Fruit fly (Drosophila melanogaster) whole organism, embryonic: ENCODE data around the gene UQCR-14L.
A peak's percentile ranks its signal among the peaks of the same experiment; 100 is the strongest.

Experiments
- Adf1 ChIP-seq: fragments of 200-800 bp; sonication (Bioruptor generic); IDR thresholded peaks from 2 replicates; pipeline ENCODE4 v1.3.6; 2022; ENCODE audit warnings: missing biosample characterization, missing genetic modification characterization
- Awh ChIP-seq: fragments of 200-800 bp; sonication (Bioruptor generic); IDR thresholded peaks from 2 replicates; pipeline ENCODE4, ENCODE4 v1.3.6; 2022; ENCODE audit warnings: missing biosample characterization, missing genetic modification characterization
- CG10654 ChIP-seq: fragments of 200-800 bp; sonication (Bioruptor generic); optimal IDR thresholded peaks from 2 replicates; lab custom pipeline; 2016; ENCODE audit warnings: missing biosample characterization, missing genetic modification characterization
- CG10959 ChIP-seq: fragments of 200-800 bp; sonication (Bioruptor generic); IDR thresholded peaks from 2 replicates; pipeline ENCODE4 v1.3.6; 2022; ENCODE audit warnings: missing biosample characterization, missing genetic modification characterization
- CG11560 ChIP-seq: fragments of 200-800 bp; sonication (Bioruptor generic); IDR thresholded peaks from 3 replicates; pipeline ENCODE4 v1.3.6; 2022; ENCODE audit warnings: missing biosample characterization, missing genetic modification characterization
- CG12071 ChIP-seq: fragments of 200-800 bp; sonication (Bioruptor generic); optimal IDR thresholded peaks from 3 replicates; lab custom pipeline; 2018; ENCODE audit warnings: missing biosample characterization, mild to moderate bottlenecking, missing genetic modification characterization
- CG12299 ChIP-seq: fragments of 200-800 bp; sonication (Bioruptor generic); optimal IDR thresholded peaks from 2 replicates; lab custom pipeline; 2018; ENCODE audit warnings: missing biosample characterization, mild to moderate bottlenecking, missing genetic modification characterization
- CG13296 ChIP-seq: fragments of 200-800 bp; sonication (Bioruptor generic); optimal IDR thresholded peaks from 3 replicates; lab custom pipeline; 2018; ENCODE audit warnings: missing biosample characterization, mild to moderate bottlenecking, missing genetic modification characterization
- CG14965 ChIP-seq: fragments of 200-800 bp; sonication (Bioruptor generic); optimal IDR thresholded peaks from 2 replicates; lab custom pipeline; 2016; ENCODE audit warnings: missing biosample characterization, missing genetic modification characterization, borderline replicate concordance
- CG15269 ChIP-seq: fragments of 200-800 bp; sonication (Bioruptor generic); optimal IDR thresholded peaks from 2 replicates; lab custom pipeline; 2018; ENCODE audit warnings: missing biosample characterization, mild to moderate bottlenecking, missing genetic modification characterization, moderate library complexity
- CG16815 ChIP-seq: fragments of 200-800 bp; sonication (Bioruptor generic); optimal IDR thresholded peaks from 3 replicates; lab custom pipeline; 2017; ENCODE audit warnings: missing biosample characterization, mild to moderate bottlenecking, missing genetic modification characterization
- CG17802 ChIP-seq: fragments of 200-800 bp; sonication (Bioruptor generic); optimal IDR thresholded peaks from 2 replicates; lab custom pipeline; 2018; ENCODE audit warnings: missing biosample characterization, mild to moderate bottlenecking, missing genetic modification characterization, moderate library complexity
- CG18476 ChIP-seq: fragments of 200-800 bp; sonication (Bioruptor generic); optimal IDR thresholded peaks from 2 replicates; lab custom pipeline; 2016; ENCODE audit warnings: missing biosample characterization, mild to moderate bottlenecking, missing genetic modification characterization
- CG31365 ChIP-seq: fragments of 200-800 bp; sonication (Bioruptor generic); optimal IDR thresholded peaks from 2 replicates; lab custom pipeline; 2018; ENCODE audit warnings: missing biosample characterization, mild to moderate bottlenecking, missing genetic modification characterization
- CG31441 ChIP-seq: fragments of 200-800 bp; sonication (Bioruptor generic); IDR thresholded peaks from 2 replicates; pipeline ENCODE4 v1.3.6; 2022; ENCODE audit warnings: missing biosample characterization, missing genetic modification characterization
- CG5245 ChIP-seq: fragments of 200-800 bp; sonication (Bioruptor generic); optimal IDR thresholded peaks from 3 replicates; lab custom pipeline; 2016; ENCODE audit warnings: missing biosample characterization, missing genetic modification characterization
- CG6175 ChIP-seq: fragments of 200-800 bp; sonication (Bioruptor generic); IDR thresholded peaks from 3 replicates; pipeline ENCODE4 v1.3.6; 2022; ENCODE audit warnings: missing biosample characterization, missing genetic modification characterization
- CG6791 ChIP-seq: fragments of 200-800 bp; sonication (Bioruptor generic); IDR thresholded peaks from 3 replicates; pipeline ENCODE4 v1.3.6; 2022; ENCODE audit warnings: missing biosample characterization, missing genetic modification characterization; ENCODE audit not compliant: partially characterized antibody
- CG6813 ChIP-seq: fragments of 200-800 bp; sonication (Bioruptor generic); optimal IDR thresholded peaks from 2 replicates; lab custom pipeline; 2017; ENCODE audit warnings: missing biosample characterization, missing genetic modification characterization, mild to moderate bottlenecking, moderate library complexity, missing genetic modification reagents
- CG8924 ChIP-seq: fragments of 200-800 bp; optimal IDR thresholded peaks from 3 replicates; lab custom pipeline; 2019; ENCODE audit warnings: missing biosample characterization, mild to moderate bottlenecking, missing genetic modification characterization, moderate library complexity
- CG9727 ChIP-seq: fragments of 200-800 bp; sonication (Bioruptor generic); optimal IDR thresholded peaks from 3 replicates; lab custom pipeline; 2017; ENCODE audit warnings: missing biosample characterization, mild to moderate bottlenecking, missing genetic modification characterization
- D19B ChIP-seq: fragments of 200-800 bp; sonication (Bioruptor generic); optimal IDR thresholded peaks from 2 replicates; lab custom pipeline; 2017; ENCODE audit warnings: missing biosample characterization, mild to moderate bottlenecking, missing genetic modification characterization
- Dbx ChIP-seq: fragments of 200-800 bp; sonication (Bioruptor generic); IDR thresholded peaks from 3 replicates; pipeline ENCODE4 v1.3.6; 2022; ENCODE audit warnings: missing biosample characterization, missing genetic modification characterization
- Dek ChIP-seq: fragments of 200-800 bp; sonication (Bioruptor generic); optimal IDR thresholded peaks from 3 replicates; lab custom pipeline; 2019; ENCODE audit warnings: missing biosample characterization, mild to moderate bottlenecking, missing genetic modification characterization, moderate library complexity
- Dip2 ChIP-seq: fragments of 200-800 bp; sonication (Bioruptor generic); IDR thresholded peaks from 2 replicates; pipeline ENCODE4 v1.3.6; 2022; ENCODE audit warnings: missing biosample characterization, missing genetic modification characterization
- HmgZ ChIP-seq: fragments of 200-800 bp; sonication (Bioruptor generic); optimal IDR thresholded peaks from 2 replicates; lab custom pipeline; 2018; ENCODE audit warnings: missing biosample characterization, mild to moderate bottlenecking, missing genetic modification characterization
- Hmx ChIP-seq: fragments of 200-800 bp; sonication (Bioruptor generic); optimal IDR thresholded peaks from 2 replicates; lab custom pipeline; 2016; ENCODE audit warnings: missing biosample characterization, missing genetic modification characterization
- Hr3 ChIP-seq: fragments of 200-800 bp; sonication (Bioruptor generic); optimal IDR thresholded peaks from 3 replicates; lab custom pipeline; 2016; ENCODE audit warnings: missing biosample characterization, missing genetic modification characterization
- Hr39 ChIP-seq: fragments of >200 bp; optimal IDR thresholded peaks from 2 replicates; lab custom pipeline; 2017
- Kr ChIP-seq: fragments of 200-800 bp; sonication (Bioruptor generic); optimal IDR thresholded peaks from 2 replicates; lab custom pipeline; 2017; ENCODE audit warnings: missing biosample characterization, mild to moderate bottlenecking, missing genetic modification characterization
- Lhr ChIP-seq: fragments of 200-800 bp; sonication (Bioruptor generic); optimal IDR thresholded peaks from 3 replicates; lab custom pipeline; 2017; ENCODE audit warnings: mild to moderate bottlenecking, missing biosample characterization, missing genetic modification reagents, missing genetic modification characterization
- Mad ChIP-seq: fragments of 200-800 bp; sonication (Bioruptor generic); optimal IDR thresholded peaks from 2 replicates; lab custom pipeline; 2016; ENCODE audit warnings: missing biosample characterization, missing genetic modification characterization
- Max ChIP-seq: fragments of 200-800 bp; sonication (Bioruptor generic); optimal IDR thresholded peaks from 2 replicates; lab custom pipeline; 2016; ENCODE audit warnings: missing biosample characterization, mild to moderate bottlenecking, missing genetic modification characterization
- Optix ChIP-seq: fragments of 200-800 bp; sonication (Bioruptor generic); IDR thresholded peaks from 3 replicates; pipeline ENCODE4 v1.3.6; 2022; ENCODE audit warnings: missing biosample characterization, missing genetic modification characterization
- Xbp1 ChIP-seq: fragments of 200-800 bp; sonication (Bioruptor generic); optimal IDR thresholded peaks from 3 replicates; lab custom pipeline; 2016; ENCODE audit warnings: missing biosample characterization, mild to moderate bottlenecking, missing genetic modification characterization
- aop ChIP-seq: fragments of 200-800 bp; sonication (Bioruptor generic); IDR thresholded peaks from 2 replicates; pipeline ENCODE4 v1.3.6; 2022; ENCODE audit warnings: missing biosample characterization, missing genetic modification characterization
- ap ChIP-seq: fragments of 200-800 bp; sonication (Bioruptor generic); IDR thresholded peaks from 2 replicates; pipeline ENCODE4 v1.3.6; 2022; ENCODE audit warnings: missing biosample characterization, missing genetic modification characterization
- ase ChIP-seq: fragments of 200-800 bp; sonication (Bioruptor generic); IDR thresholded peaks from 3 replicates; pipeline ENCODE4 v1.3.6; 2022; ENCODE audit warnings: missing biosample characterization, missing genetic modification characterization
- ato ChIP-seq: fragments of 200-800 bp; sonication (Bioruptor generic); IDR thresholded peaks from 2 replicates; pipeline ENCODE4 v1.3.6; 2022; ENCODE audit warnings: missing biosample characterization, missing genetic modification characterization; ENCODE audit not compliant: partially characterized antibody
- chm ChIP-seq: fragments of 200-800 bp; sonication (Bioruptor generic); IDR thresholded peaks from 2 replicates; pipeline ENCODE4 v1.3.6; 2022; ENCODE audit warnings: missing biosample characterization, missing genetic modification characterization
- crp ChIP-seq, 2 experiments: fragments of 200-800 bp; sonication (Bioruptor generic); optimal IDR thresholded peaks; 2 replicates in 1 of 2; 3 replicates in 1 of 2; lab custom pipeline; 2017; ENCODE audit warnings: missing biosample characterization in 2 of 2, missing genetic modification characterization in 2 of 2, mild to moderate bottlenecking in 1 of 2, moderate library complexity in 1 of 2
- cwo ChIP-seq: fragments of 200-800 bp; sonication (Bioruptor generic); optimal IDR thresholded peaks from 3 replicates; lab custom pipeline; 2017; ENCODE audit warnings: missing biosample characterization, missing genetic modification characterization, mild to moderate bottlenecking, moderate library complexity, missing genetic modification reagents
- dmrt11E ChIP-seq: fragments of 200-800 bp; sonication (Bioruptor generic); optimal IDR thresholded peaks from 3 replicates; lab custom pipeline; 2018; ENCODE audit warnings: missing biosample characterization, mild to moderate bottlenecking, missing genetic modification characterization, moderate library complexity
- gfzf ChIP-seq: fragments of 200-800 bp; sonication (Bioruptor generic); optimal IDR thresholded peaks from 2 replicates; lab custom pipeline; 2016; ENCODE audit warnings: missing biosample characterization, mild to moderate bottlenecking, missing genetic modification characterization, moderate library complexity
- ham ChIP-seq: fragments of 200-800 bp; sonication (Bioruptor generic); IDR thresholded peaks from 2 replicates; pipeline ENCODE4 v1.3.6; 2022; ENCODE audit warnings: missing biosample characterization, missing genetic modification characterization
- insv ChIP-seq, 2 experiments: fragments of 200-800 bp; sonication (Bioruptor generic); optimal IDR thresholded peaks; 3 replicates each; lab custom pipeline; 2016 to 2018; ENCODE audit warnings: missing biosample characterization in 2 of 2, missing genetic modification characterization in 2 of 2
- kah ChIP-seq: fragments of 200-800 bp; sonication (Bioruptor generic); optimal IDR thresholded peaks from 2 replicates; lab custom pipeline; 2018; ENCODE audit warnings: missing biosample characterization, mild to moderate bottlenecking, missing genetic modification characterization
- ken ChIP-seq: fragments of 200-800 bp; sonication (Bioruptor generic); IDR thresholded peaks from 3 replicates; pipeline ENCODE4 v1.3.6; 2022; ENCODE audit warnings: missing biosample characterization, missing genetic modification characterization
- prd ChIP-seq, 3 experiments: fragments of >200 bp in 2 of 3; fragments of 200-800 bp in 1 of 3; sonication (Bioruptor generic) in 1 of 3; optimal IDR thresholded peaks in 2 of 3; IDR thresholded peaks in 1 of 3; 2 replicates in 2 of 3; 3 replicates in 1 of 3; pipeline versions ENCODE4 v1.3.6 to Lab custom; 2017 to 2022; ENCODE audit warnings: missing biosample characterization in 1 of 3, missing genetic modification characterization in 1 of 3
- slp2 ChIP-seq: fragments of 200-800 bp; sonication (Bioruptor generic); optimal IDR thresholded peaks from 2 replicates; lab custom pipeline; 2016; ENCODE audit warnings: missing biosample characterization, missing genetic modification characterization
- twi ChIP-seq: fragments of 200-800 bp; optimal IDR thresholded peaks from 2 replicates; lab custom pipeline; 2019; ENCODE audit warnings: missing biosample characterization, mild to moderate bottlenecking, missing genetic modification characterization, moderate library complexity
- wor ChIP-seq: fragments of 200-800 bp; sonication (Bioruptor generic); IDR thresholded peaks from 2 replicates; pipeline ENCODE4 v1.3.6; 2022; ENCODE audit warnings: missing biosample characterization, missing genetic modification characterization

The UQCR-14L gene

DNA sequence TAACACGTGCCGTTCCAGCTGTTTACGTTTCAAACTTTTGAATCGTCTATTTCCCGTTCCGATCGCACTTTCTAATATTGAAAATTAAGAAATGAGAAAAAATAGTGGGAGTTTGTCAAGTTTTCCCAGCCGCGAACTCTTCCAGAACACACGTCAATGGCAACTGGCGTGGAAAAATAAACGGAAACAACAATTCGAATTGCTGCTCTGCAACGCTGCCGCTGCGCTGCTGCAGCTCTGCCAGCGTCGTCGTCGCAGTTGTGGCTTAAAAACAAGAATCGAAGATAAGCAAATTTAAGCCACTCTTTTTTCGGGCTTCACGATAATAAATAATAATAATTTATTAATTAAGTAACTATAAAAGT, 37.3 kb downstream of the UQCR-14L start:
- TF ChIP-seq prd (optimal IDR thresholded peaks at IDR 0.05; lab: Kevin White, UChicago) (no peak), prd (GFP tag; IDR thresholded peaks at IDR 0.05; lab: Robert Waterston, UW) (no peak), Mad (no peak), Adf1 (GFP tag; lab: Robert Waterston, UW) (peak; percentile 86), CG12299 (no peak), kah (GFP tag; lab: Kevin White, UChicago) (no peak), CG6175 (GFP tag; lab: Robert Waterston, UW) (no peak), Dek (tag; lab: Kevin White, UChicago) (no peak), Awh (no peak), wor (no peak), gfzf (GFP tag; lab: Kevin White, UChicago) (no peak), HmgZ (tag; lab: Kevin White, UChicago) (no peak), CG31441 (no peak), Hr3 (GFP tag; lab: Kevin White, UChicago) (no peak), Xbp1 (no peak), Kr (no peak), CG15269 (tag; lab: Kevin White, UChicago) (peak; percentile 50), Dbx (GFP tag; lab: Robert Waterston, UW) (no peak), CG31365 (tag; lab: Kevin White, UChicago) (no peak), Optix (GFP tag; lab: Robert Waterston, UW) (no peak), twi (tag; lab: Kevin White, UChicago) (peak; percentile 12), slp2 (no peak), ase (GFP tag; lab: Robert Waterston, UW) (no peak), CG6813 (no peak), CG9727 (GFP tag; lab: Kevin White, UChicago) (peak; percentile 4), CG16815 (GFP tag; lab: Kevin White, UChicago) (no peak), CG6791 (GFP tag; lab: Robert Waterston, UW) (no peak), aop (GFP tag; lab: Robert Waterston, UW) (no peak), CG14965 (GFP tag; lab: Kevin White, UChicago) (no peak), ham (GFP tag; lab: Robert Waterston, UW) (no peak), CG8924 (tag; lab: Kevin White, UChicago) (no peak), insv (GFP tag; optimal IDR thresholded peaks at IDR 0.05; lab: Kevin White, UChicago) (no peak), dmrt11E (tag; lab: Kevin White, UChicago) (no peak), CG5245 (GFP tag; lab: Kevin White, UChicago) (no peak), CG11560 (tag; lab: Robert Waterston, UW) (no peak), D19B (GFP tag; lab: Kevin White, UChicago) (no peak), ap (no peak), chm (GFP tag; lab: Robert Waterston, UW) (no peak), CG13296 (GFP tag; lab: Kevin White, UChicago) (peak; percentile 34), Hr39 (lab: Kevin White, UChicago) (no peak), CG18476 (GFP tag; lab: Kevin White, UChicago) (no peak), CG12071 (GFP tag; lab: Kevin White, UChicago) (no peak), ato (no peak), crp (GFP tag; optimal IDR thresholded peaks at IDR 0.05; lab: Kevin White, UChicago) (peak in 1 of 2 experiments; percentile 13), ken (GFP tag; lab: Robert Waterston, UW) (no peak), Dip2 (GFP tag; lab: Robert Waterston, UW) (no peak), cwo (peak; percentile 60), CG17802 (tag; lab: Kevin White, UChicago) (no peak), Hmx (no peak), Max (peak; percentile 8), Lhr (GFP tag; lab: Kevin White, UChicago) (no peak), CG10959 (GFP tag; lab: Robert Waterston, UW) (no peak), CG10654 (GFP tag; lab: Kevin White, UChicago) (no peak)
